Fruit fly (Drosophila melanogaster) whole organism, embryonic: ENCODE data around the gene pnt.

Source experiments
- Abd-B ChIP-seq: fragments of 200-800 bp; sonication (Bioruptor generic); optimal IDR thresholded peaks from 2 replicates; lab custom pipeline; 2018; ENCODE audit warnings: missing biosample characterization, mild to moderate bottlenecking, missing genetic modification characterization, moderate library complexity
- B-H2 ChIP-seq: fragments of 200-800 bp; sonication (Bioruptor generic); optimal IDR thresholded peaks from 2 replicates; lab custom pipeline; 2018; ENCODE audit warnings: missing biosample characterization, mild to moderate bottlenecking, missing genetic modification characterization
- CG10321 ChIP-seq: fragments of 200-800 bp; sonication (Bioruptor generic); IDR thresholded peaks from 2 replicates; pipeline ENCODE4 v1.3.6; 2022; ENCODE audit warnings: missing biosample characterization, missing genetic modification characterization
- CG10366 ChIP-seq: fragments of 200-800 bp; sonication (Bioruptor generic); IDR thresholded peaks from 2 replicates; pipeline ENCODE4 v1.3.6; 2022; ENCODE audit warnings: missing biosample characterization, missing genetic modification characterization
- CG10654 ChIP-seq: fragments of 200-800 bp; sonication (Bioruptor generic); optimal IDR thresholded peaks from 2 replicates; lab custom pipeline; 2016; ENCODE audit warnings: missing biosample characterization, missing genetic modification characterization
- CG11398 ChIP-seq: fragments of 200-800 bp; sonication (Bioruptor generic); optimal IDR thresholded peaks from 2 replicates; lab custom pipeline; 2016; ENCODE audit warnings: missing biosample characterization, missing genetic modification characterization
- CG12104 ChIP-seq: fragments of 200-800 bp; sonication (Bioruptor generic); optimal IDR thresholded peaks from 3 replicates; lab custom pipeline; 2016; ENCODE audit warnings: missing biosample characterization, missing genetic modification characterization
- CG12155 ChIP-seq: fragments of 200-800 bp; sonication (Bioruptor generic); optimal IDR thresholded peaks from 3 replicates; lab custom pipeline; 2016; ENCODE audit warnings: missing biosample characterization, missing genetic modification characterization
- CG12391 ChIP-seq: fragments of 200-800 bp; sonication (Bioruptor generic); optimal IDR thresholded peaks from 3 replicates; lab custom pipeline; 2018; ENCODE audit warnings: missing biosample characterization, mild to moderate bottlenecking, missing genetic modification characterization, moderate library complexity
- CG13775 ChIP-seq: fragments of 200-800 bp; sonication (Bioruptor generic); optimal IDR thresholded peaks from 3 replicates; lab custom pipeline; 2017; ENCODE audit warnings: missing biosample characterization, mild to moderate bottlenecking, missing genetic modification characterization
- CG15269 ChIP-seq: fragments of 200-800 bp; sonication (Bioruptor generic); optimal IDR thresholded peaks from 2 replicates; lab custom pipeline; 2018; ENCODE audit warnings: missing biosample characterization, mild to moderate bottlenecking, missing genetic modification characterization, moderate library complexity
- CG16863 ChIP-seq: fragments of 200-800 bp; sonication (Bioruptor generic); optimal IDR thresholded peaks from 3 replicates; lab custom pipeline; 2016; ENCODE audit warnings: missing biosample characterization, missing genetic modification characterization
- CG17361 ChIP-seq: fragments of 200-800 bp; sonication (Bioruptor generic); IDR thresholded peaks from 3 replicates; pipeline ENCODE4 v1.3.6; 2022; ENCODE audit warnings: missing biosample characterization, missing genetic modification characterization
- CG17829 ChIP-seq: fragments of 200-800 bp; optimal IDR thresholded peaks from 2 replicates; lab custom pipeline; 2019; ENCODE audit warnings: missing biosample characterization, mild to moderate bottlenecking, missing genetic modification characterization, moderate library complexity
- CG18011 ChIP-seq: fragments of 200-800 bp; sonication (Bioruptor generic); optimal IDR thresholded peaks from 2 replicates; lab custom pipeline; 2017; ENCODE audit warnings: missing biosample characterization, missing genetic modification characterization, mild to moderate bottlenecking, moderate library complexity, missing genotype
- CG2120 ChIP-seq: fragments of 200-800 bp; sonication (Bioruptor generic); optimal IDR thresholded peaks from 3 replicates; lab custom pipeline; 2016; ENCODE audit warnings: missing biosample characterization, missing genetic modification characterization
- CG2712 ChIP-seq: fragments of 200-800 bp; optimal IDR thresholded peaks from 3 replicates; lab custom pipeline; 2019; ENCODE audit warnings: missing biosample characterization, mild to moderate bottlenecking, missing genetic modification characterization, moderate library complexity
- CG32532 ChIP-seq: fragments of 200-800 bp; sonication (Bioruptor generic); IDR thresholded peaks from 2 replicates; pipeline ENCODE4 v1.3.6; 2022; ENCODE audit warnings: missing biosample characterization, missing genetic modification characterization
- CG33557 ChIP-seq: fragments of 200-800 bp; sonication (Bioruptor generic); optimal IDR thresholded peaks from 2 replicates; lab custom pipeline; 2019; ENCODE audit warnings: missing biosample characterization, mild to moderate bottlenecking, missing genetic modification characterization, moderate library complexity
- CG7271 ChIP-seq: fragments of 200-800 bp; sonication (Bioruptor generic); optimal IDR thresholded peaks from 2 replicates; lab custom pipeline; 2018; ENCODE audit warnings: missing biosample characterization, mild to moderate bottlenecking, missing genetic modification characterization, moderate library complexity
- CG7357 ChIP-seq: fragments of 200-800 bp; sonication (Bioruptor generic); IDR thresholded peaks from 3 replicates; pipeline ENCODE4 v1.3.6; 2022; ENCODE audit warnings: missing biosample characterization, missing genetic modification characterization
- CG7987 ChIP-seq: fragments of 200-800 bp; sonication (Bioruptor generic); optimal IDR thresholded peaks from 2 replicates; lab custom pipeline; 2018; ENCODE audit warnings: missing biosample characterization, mild to moderate bottlenecking, missing genetic modification characterization, moderate library complexity
- D ChIP-seq, 2 experiments: fragments of 200-800 bp in 1 of 2; fragments of >200 bp in 1 of 2; sonication (Bioruptor generic) in 1 of 2; optimal IDR thresholded peaks; 2 replicates in 1 of 2; 3 replicates in 1 of 2; lab custom pipeline; 2017; ENCODE audit warnings: mild to moderate bottlenecking in 1 of 2, missing biosample characterization in 1 of 2, missing genetic modification characterization in 1 of 2, missing genetic modification reagents in 1 of 2
- Elba2 ChIP-seq: fragments of 200-800 bp; sonication (Bioruptor generic); optimal IDR thresholded peaks from 3 replicates; lab custom pipeline; 2016; ENCODE audit warnings: missing biosample characterization, missing genetic modification characterization
- Fer1 ChIP-seq: fragments of 200-800 bp; sonication (Bioruptor generic); optimal IDR thresholded peaks from 2 replicates; lab custom pipeline; 2017; ENCODE audit warnings: missing biosample characterization, mild to moderate bottlenecking, missing genetic modification characterization
- HLHmδ ChIP-seq: fragments of 200-800 bp; sonication (Bioruptor generic); optimal IDR thresholded peaks from 2 replicates; lab custom pipeline; 2018; ENCODE audit warnings: missing biosample characterization, mild to moderate bottlenecking, missing genetic modification characterization, moderate library complexity
- HmgD ChIP-seq: fragments of 200-800 bp; sonication (Bioruptor generic); optimal IDR thresholded peaks from 3 replicates; lab custom pipeline; 2016; ENCODE audit warnings: missing biosample characterization, missing genetic modification characterization
- Lpt ChIP-seq: fragments of >200 bp; optimal IDR thresholded peaks from 2 replicates; lab custom pipeline; 2018; ENCODE audit warnings: missing biosample characterization, missing genetic modification characterization
- NfI ChIP-seq: fragments of 200-800 bp; sonication (Bioruptor generic); optimal IDR thresholded peaks from 3 replicates; lab custom pipeline; 2018; ENCODE audit warnings: missing biosample characterization, mild to moderate bottlenecking, missing genetic modification characterization, moderate library complexity
- Rfx ChIP-seq: fragments of 200-800 bp; sonication (Bioruptor generic); IDR thresholded peaks from 2 replicates; pipeline ENCODE4 v1.3.6; 2022; ENCODE audit warnings: missing biosample characterization, missing genetic modification characterization
- Six4 ChIP-seq: fragments of 200-800 bp; sonication (Bioruptor generic); optimal IDR thresholded peaks from 2 replicates; lab custom pipeline; 2016; ENCODE audit warnings: missing biosample characterization, missing genetic modification characterization
- YL-1 ChIP-seq: fragments of 200-800 bp; sonication (Bioruptor generic); optimal IDR thresholded peaks from 3 replicates; lab custom pipeline; 2017; ENCODE audit warnings: missing biosample characterization, mild to moderate bottlenecking, missing genetic modification characterization
- cas ChIP-seq: fragments of 200-800 bp; sonication (Bioruptor generic); IDR thresholded peaks from 2 replicates; pipeline ENCODE4 v1.3.6; 2022; ENCODE audit warnings: missing biosample characterization, missing genetic modification characterization
- croc ChIP-seq: fragments of 200-800 bp; sonication (Bioruptor generic); conservative IDR thresholded peaks from 3 replicates; pipeline ENCODE4 v1.3.6; 2022; ENCODE audit warnings: missing biosample characterization, missing genetic modification characterization
- fd64A ChIP-seq: fragments of 200-800 bp; sonication (Bioruptor generic); optimal IDR thresholded peaks from 3 replicates; lab custom pipeline; 2018; ENCODE audit warnings: missing biosample characterization, mild to moderate bottlenecking, missing genetic modification characterization
- ftz-f1 ChIP-seq: fragments of 200-800 bp; sonication (Bioruptor generic); optimal IDR thresholded peaks from 2 replicates; lab custom pipeline; 2016; ENCODE audit warnings: missing biosample characterization, missing genetic modification characterization
- gcm2 ChIP-seq: fragments of 200-800 bp; sonication (Bioruptor generic); optimal IDR thresholded peaks from 2 replicates; lab custom pipeline; 2016; ENCODE audit warnings: missing biosample characterization, missing genetic modification characterization
- p53 ChIP-seq: fragments of 200-800 bp; sonication (Bioruptor generic); optimal IDR thresholded peaks from 2 replicates; lab custom pipeline; 2016; ENCODE audit warnings: missing biosample characterization, missing genetic modification characterization
- repo ChIP-seq: fragments of 200-800 bp; sonication (Bioruptor generic); optimal IDR thresholded peaks from 2 replicates; lab custom pipeline; 2016; ENCODE audit warnings: missing biosample characterization, missing genetic modification characterization
- row ChIP-seq: fragments of 200-800 bp; sonication (Bioruptor generic); IDR thresholded peaks from 3 replicates; pipeline ENCODE4 v1.3.6; 2022; ENCODE audit warnings: missing biosample characterization, missing genetic modification characterization
- sd ChIP-seq: fragments of 200-800 bp; sonication (Bioruptor generic); optimal IDR thresholded peaks from 3 replicates; lab custom pipeline; 2018; ENCODE audit warnings: missing biosample characterization, mild to moderate bottlenecking, missing genetic modification characterization, moderate library complexity
- so ChIP-seq: fragments of 200-800 bp; sonication (Bioruptor generic); IDR thresholded peaks from 3 replicates; pipeline ENCODE4 v1.3.6; 2022; ENCODE audit warnings: missing biosample characterization, missing genetic modification characterization
- stwl ChIP-seq: fragments of 200-800 bp; sonication (Bioruptor generic); optimal IDR thresholded peaks from 3 replicates; lab custom pipeline; 2018; ENCODE audit warnings: missing biosample characterization, mild to moderate bottlenecking, missing genetic modification characterization, moderate library complexity
- tin ChIP-seq: fragments of 200-800 bp; sonication (Bioruptor generic); optimal IDR thresholded peaks from 3 replicates; lab custom pipeline; 2016; ENCODE audit warnings: missing biosample characterization, missing genetic modification characterization
- tio ChIP-seq: fragments of 200-800 bp; sonication (Bioruptor generic); optimal IDR thresholded peaks from 2 replicates; lab custom pipeline; 2017; ENCODE audit warnings: missing biosample characterization, missing genetic modification characterization, inconsistent platforms
- tll ChIP-seq, 2 experiments: fragments of 200-800 bp in 1 of 2; fragments of >200 bp in 1 of 2; sonication (Bioruptor generic) in 1 of 2; optimal IDR thresholded peaks; 2 replicates each; lab custom pipeline; 2017 to 2019; ENCODE audit warnings: missing biosample characterization in 2 of 2, missing genetic modification characterization in 2 of 2, mild to moderate bottlenecking in 1 of 2, moderate library complexity in 1 of 2
- toy ChIP-seq: fragments of 200-800 bp; sonication (Bioruptor generic); IDR thresholded peaks from 2 replicates; pipeline ENCODE4 v1.3.6; 2022; ENCODE audit warnings: missing biosample characterization, missing genetic modification characterization
- trem ChIP-seq: fragments of 200-800 bp; optimal IDR thresholded peaks from 3 replicates; lab custom pipeline; 2019; ENCODE audit warnings: missing biosample characterization, mild to moderate bottlenecking, missing genetic modification characterization, moderate library complexity
- vvl ChIP-seq: fragments of 200-800 bp; sonication (Bioruptor generic); IDR thresholded peaks from 2 replicates; pipeline ENCODE4 v1.3.6; 2022; ENCODE audit warnings: missing biosample characterization, missing genetic modification characterization
- zfh1 ChIP-seq: fragments of 200-800 bp; sonication (Bioruptor generic); IDR thresholded peaks from 3 replicates; pipeline ENCODE4 v1.3.6; 2022; ENCODE audit warnings: missing biosample characterization, missing genetic modification characterization

Gene pnt

DNA sequence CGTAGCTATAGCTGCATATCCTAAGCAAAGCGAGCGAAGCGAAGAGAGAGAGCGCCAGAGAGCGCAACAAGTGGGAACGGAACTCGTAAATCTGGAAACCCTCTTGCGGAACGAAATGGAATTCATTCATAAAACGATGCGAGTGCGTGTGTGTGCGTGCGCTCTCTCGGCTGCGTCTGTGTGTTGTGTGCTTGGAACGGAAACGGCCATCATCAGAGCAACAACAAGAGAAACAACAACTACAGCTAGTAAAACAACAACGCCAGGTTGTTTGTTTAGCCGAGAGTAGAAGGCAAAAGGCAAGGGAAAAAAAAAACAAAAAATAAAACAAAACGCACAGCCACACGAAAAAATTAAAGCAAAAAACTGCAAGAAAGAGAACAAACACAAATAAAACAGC, 31.6 kb downstream of the pnt start (continued):
- TF ChIP-seq HLHmδ (GFP tag; lab: Kevin White, UChicago) (peak; percentile 71), Abd-B (GFP tag; lab: Kevin White, UChicago) (no peak), CG10654 (peak; percentile 4), toy (GFP tag; lab: Robert Waterston, UW) (no peak), CG12104 (GFP tag; lab: Kevin White, UChicago) (peak; percentile 25), CG32532 (GFP tag; lab: Robert Waterston, UW) (peak; percentile 20; the same call in 1 of the 2 replicates), trem (tag; lab: Kevin White, UChicago) (peak; percentile 27), gcm2 (GFP tag; lab: Kevin White, UChicago) (no peak), tio (GFP tag; lab: Kevin White, UChicago) (peak; percentile 18), Lpt (GFP tag; lab: Kevin White, UChicago) (no peak), CG16863 (GFP tag; lab: Kevin White, UChicago) (no peak), Rfx (GFP tag; lab: Robert Waterston, UW) (peak; percentile 51; the same call in 1 of the 2 replicates), stwl (tag; lab: Kevin White, UChicago) (peak; percentile 21), p53 (GFP tag; lab: Kevin White, UChicago) (no peak), CG10321 (GFP tag; lab: Robert Waterston, UW) (0 out of 2 replicates have a peak, but pooled peaks have one; percentile 38), NfI (peak; percentile 64), Six4 (GFP tag; lab: Kevin White, UChicago) (no peak), CG7271 (tag; lab: Kevin White, UChicago) (no peak), CG2120 (GFP tag; lab: Kevin White, UChicago) (no peak), CG12391 (tag; lab: Kevin White, UChicago) (no peak), YL-1 (GFP tag; lab: Kevin White, UChicago) (no peak), vvl (GFP tag; lab: Robert Waterston, UW) (peak; percentile 54; the same call in 1 of the 2 replicates), CG12155 (GFP tag; lab: Kevin White, UChicago) (no peak), tll (GFP tag; optimal IDR thresholded peaks at IDR 0.05; lab: Kevin White, UChicago) (peak in 1 of 2 experiments; percentile 65), CG33557 (GFP tag; lab: Kevin White, UChicago) (peak; percentile 47), sd (tag; lab: Kevin White, UChicago) (peak; percentile 1), CG10366 (no peak; the same call in 1 of the 2 replicates), so (GFP tag; lab: Robert Waterston, UW) (peak; percentile 53; the same call in 1 of the 3 replicates), D (optimal IDR thresholded peaks at IDR 0.05; lab: Kevin White, UChicago) (no peak), D (GFP tag; optimal IDR thresholded peaks at IDR 0.05; lab: Kevin White, UChicago) (peak; percentile 22), HmgD (GFP tag; lab: Kevin White, UChicago) (peak; percentile 49), CG13775 (GFP tag; lab: Kevin White, UChicago) (no peak), tin (GFP tag; lab: Kevin White, UChicago) (no peak), repo (GFP tag; lab: Kevin White, UChicago) (peak; percentile 13), CG11398 (GFP tag; lab: Kevin White, UChicago) (peak; percentile 10), CG2712 (peak; percentile 32), CG7987 (GFP tag; lab: Kevin White, UChicago) (peak; percentile 79), ftz-f1 (peak; percentile 57), B-H2 (GFP tag; lab: Kevin White, UChicago) (peak; percentile 22), croc (GFP tag; lab: Robert Waterston, UW) (no peak), row (GFP tag; lab: Robert Waterston, UW) (0 out of 3 replicates have a peak, but pooled peaks have one; percentile 6), CG18011 (GFP tag; lab: Kevin White, UChicago) (no peak), cas (GFP tag; lab: Robert Waterston, UW) (no peak), CG17361 (GFP tag; lab: Robert Waterston, UW) (no peak), fd64A (peak; percentile 54), CG17829 (tag; lab: Kevin White, UChicago) (peak; percentile 22), Fer1 (GFP tag; lab: Kevin White, UChicago) (peak; percentile 61), zfh1 (GFP tag; lab: Robert Waterston, UW) (no peak), CG15269 (peak; percentile 50), Elba2 (GFP tag; lab: Kevin White, UChicago) (no peak), CG7357 (GFP tag; lab: Robert Waterston, UW) (no peak)
